Fruit fly (Drosophila melanogaster) whole organism, prepupa: ENCODE measurements around the gene CG11168.
A peak's percentile ranks its signal among the peaks of the same experiment; 100 is the strongest.

Experiments
- Blimp-1 ChIP-seq: fragments of 200-800 bp; sonication (Bioruptor generic); optimal IDR thresholded peaks from 3 replicates; lab custom pipeline; 2017; ENCODE audit warnings: missing biosample characterization, missing genetic modification characterization, mild to moderate bottlenecking, moderate library complexity, missing genetic modification reagents
- CG10631 ChIP-seq: fragments of 200-800 bp; sonication (Bioruptor generic); optimal IDR thresholded peaks from 2 replicates; lab custom pipeline; 2016; ENCODE audit warnings: missing biosample characterization, missing genetic modification characterization
- CG10669 ChIP-seq: fragments of 200-800 bp; sonication (Bioruptor generic); optimal IDR thresholded peaks from 3 replicates; lab custom pipeline; 2018; ENCODE audit warnings: missing biosample characterization, mild to moderate bottlenecking, missing genetic modification characterization, moderate library complexity
- CG11294 ChIP-seq: fragments of 200-800 bp; sonication (Bioruptor generic); IDR thresholded peaks from 2 replicates; pipeline ENCODE4 v1.3.6; 2022; ENCODE audit warnings: missing biosample characterization, missing genetic modification characterization
- CG11762 ChIP-seq: fragments of 200-800 bp; sonication (Bioruptor generic); optimal IDR thresholded peaks from 3 replicates; lab custom pipeline; 2016; ENCODE audit warnings: missing biosample characterization, missing genetic modification characterization; ENCODE audit not compliant: insufficient read depth
- CG11902 ChIP-seq: fragments of 200-800 bp; sonication (Bioruptor generic); optimal IDR thresholded peaks from 3 replicates; lab custom pipeline; 2016; ENCODE audit warnings: missing biosample characterization, missing genetic modification characterization
- CG15336 ChIP-seq: fragments of 200-800 bp; sonication (Bioruptor generic); IDR thresholded peaks from 2 replicates; pipeline ENCODE4 v1.3.6; 2022; ENCODE audit warnings: missing biosample characterization, missing genetic modification characterization
- CG16779 ChIP-seq: fragments of 200-800 bp; sonication (Bioruptor generic); optimal IDR thresholded peaks from 3 replicates; lab custom pipeline; 2017; ENCODE audit warnings: missing biosample characterization, mild to moderate bottlenecking, missing genetic modification characterization
- CG3032 ChIP-seq: fragments of 200-800 bp; optimal IDR thresholded peaks from 2 replicates; lab custom pipeline; 2019; ENCODE audit warnings: missing biosample characterization, mild to moderate bottlenecking, missing genetic modification characterization, moderate library complexity
- CG31627 ChIP-seq: fragments of 200-800 bp; sonication (Bioruptor generic); optimal IDR thresholded peaks from 3 replicates; lab custom pipeline; 2016; ENCODE audit warnings: missing biosample characterization, missing genetic modification characterization
- CG32006 ChIP-seq: fragments of 200-800 bp; sonication (Bioruptor generic); optimal IDR thresholded peaks from 3 replicates; lab custom pipeline; 2017; ENCODE audit warnings: missing biosample characterization, mild to moderate bottlenecking, missing genetic modification characterization
- CG34406 ChIP-seq: fragments of 200-800 bp; sonication (Bioruptor generic); optimal IDR thresholded peaks from 3 replicates; lab custom pipeline; 2016; ENCODE audit warnings: missing biosample characterization, missing genetic modification characterization
- CG4318 ChIP-seq: fragments of 200-800 bp; sonication (Bioruptor generic); optimal IDR thresholded peaks from 3 replicates; lab custom pipeline; 2017; ENCODE audit warnings: missing biosample characterization, mild to moderate bottlenecking, missing genetic modification characterization
- CG6163 ChIP-seq: fragments of 200-800 bp; sonication (Bioruptor generic); IDR thresholded peaks from 3 replicates; pipeline ENCODE4 v1.3.6; 2022; ENCODE audit warnings: missing biosample characterization, missing genetic modification characterization
- CG6276 ChIP-seq: fragments of 200-800 bp; sonication (Bioruptor generic); optimal IDR thresholded peaks from 2 replicates; lab custom pipeline; 2017; ENCODE audit warnings: missing biosample characterization, mild to moderate bottlenecking, missing genetic modification characterization
- CG6792 ChIP-seq: fragments of 200-800 bp; sonication (Bioruptor generic); optimal IDR thresholded peaks from 3 replicates; lab custom pipeline; 2016; ENCODE audit warnings: missing biosample characterization, missing genetic modification characterization
- CG6808 ChIP-seq: fragments of 200-800 bp; sonication (Bioruptor generic); optimal IDR thresholded peaks from 3 replicates; lab custom pipeline; 2017; ENCODE audit warnings: missing biosample characterization, missing genetic modification characterization, mild to moderate bottlenecking, moderate library complexity, missing genetic modification reagents
- CG6854 ChIP-seq: fragments of 200-800 bp; sonication (Bioruptor generic); optimal IDR thresholded peaks from 2 replicates; lab custom pipeline; 2017; ENCODE audit warnings: missing biosample characterization, mild to moderate bottlenecking, missing genetic modification characterization
- CG7368 ChIP-seq: fragments of 200-800 bp; sonication (Bioruptor generic); optimal IDR thresholded peaks from 3 replicates; lab custom pipeline; 2016; ENCODE audit warnings: missing biosample characterization, missing genetic modification characterization
- CG8319 ChIP-seq: fragments of 200-800 bp; sonication (Bioruptor generic); optimal IDR thresholded peaks from 3 replicates; lab custom pipeline; 2016; ENCODE audit warnings: missing biosample characterization, missing genetic modification characterization
- Eip75B ChIP-seq: fragments of 200-800 bp; sonication (Bioruptor generic); optimal IDR thresholded peaks from 3 replicates; lab custom pipeline; 2016; ENCODE audit warnings: missing biosample characterization, missing genetic modification characterization
- Eip78C ChIP-seq: fragments of 200-800 bp; sonication (Bioruptor generic); peaks from one replicate; lab custom pipeline; 2016; ENCODE audit warnings: missing biosample characterization, missing genetic modification characterization
- Eip93F ChIP-seq: fragments of 200-800 bp; sonication (Bioruptor generic); optimal IDR thresholded peaks from 2 replicates; lab custom pipeline; 2016; ENCODE audit warnings: missing biosample characterization, mild to moderate bottlenecking, missing genetic modification characterization
- Ets96B ChIP-seq: fragments of 200-800 bp; optimal IDR thresholded peaks from 2 replicates; lab custom pipeline; 2019; ENCODE audit warnings: missing biosample characterization, mild to moderate bottlenecking, missing genetic modification characterization, moderate library complexity
- Hr38 ChIP-seq: sonication (Bioruptor generic); optimal IDR thresholded peaks from 2 replicates; lab custom pipeline; 2016; ENCODE audit warnings: missing biosample characterization, missing genetic modification characterization
- Hr39 ChIP-seq: fragments of 200-800 bp; sonication (Bioruptor generic); optimal IDR thresholded peaks from 2 replicates; lab custom pipeline; 2016; ENCODE audit warnings: missing biosample characterization, missing genetic modification characterization
- Lpt ChIP-seq: fragments of 200-800 bp; sonication (Bioruptor generic); optimal IDR thresholded peaks from 3 replicates; lab custom pipeline; 2016; ENCODE audit warnings: missing biosample characterization, missing genetic modification characterization
- Met ChIP-seq: fragments of 200-800 bp; sonication (Bioruptor generic); optimal IDR thresholded peaks from 3 replicates; lab custom pipeline; 2016; ENCODE audit warnings: missing biosample characterization, missing genetic modification characterization
- Smox ChIP-seq: fragments of 200-800 bp; sonication (Bioruptor generic); optimal IDR thresholded peaks from 3 replicates; lab custom pipeline; 2016; ENCODE audit warnings: missing biosample characterization, missing genetic modification characterization
- Sox102F ChIP-seq: fragments of 200-800 bp; sonication (Bioruptor generic); optimal IDR thresholded peaks from 2 replicates; lab custom pipeline; 2016; ENCODE audit warnings: missing biosample characterization, mild to moderate bottlenecking, missing genetic modification characterization
- Sox14 ChIP-seq: fragments of 200-800 bp; sonication (Bioruptor generic); optimal IDR thresholded peaks from 3 replicates; lab custom pipeline; 2016; ENCODE audit warnings: missing biosample characterization, missing genetic modification characterization
- achi ChIP-seq: fragments of 200-800 bp; sonication (Bioruptor generic); optimal IDR thresholded peaks from 3 replicates; lab custom pipeline; 2016; ENCODE audit warnings: missing biosample characterization, missing genetic modification characterization
- acj6 ChIP-seq: fragments of 200-800 bp; sonication (Bioruptor generic); optimal IDR thresholded peaks from 3 replicates; lab custom pipeline; 2016; ENCODE audit warnings: missing biosample characterization, missing genetic modification characterization
- cyc ChIP-seq: fragments of 200-800 bp; sonication (Bioruptor generic); optimal IDR thresholded peaks from 3 replicates; lab custom pipeline; 2016; ENCODE audit warnings: missing biosample characterization, missing genetic modification characterization
- eg ChIP-seq: fragments of 200-800 bp; sonication (Bioruptor generic); IDR thresholded peaks from 3 replicates; pipeline ENCODE4 v1.3.6; 2022; ENCODE audit warnings: missing biosample characterization, missing genetic modification characterization
- fd59A ChIP-seq: fragments of 200-800 bp; sonication (Bioruptor generic); optimal IDR thresholded peaks from 2 replicates; lab custom pipeline; 2017; ENCODE audit warnings: missing biosample characterization, mild to moderate bottlenecking, missing genetic modification characterization, missing genetic modification reagents
- net ChIP-seq: fragments of 200-800 bp; sonication (Bioruptor generic); optimal IDR thresholded peaks from 3 replicates; lab custom pipeline; 2016; ENCODE audit warnings: missing biosample characterization, missing genetic modification characterization
- pdm3 ChIP-seq: fragments of 200-800 bp; sonication (Bioruptor generic); optimal IDR thresholded peaks from 3 replicates; lab custom pipeline; 2016; ENCODE audit warnings: missing biosample characterization, missing genetic modification characterization
- salr ChIP-seq, 2 experiments: fragments of 200-800 bp; sonication (Bioruptor generic); optimal IDR thresholded peaks; 3 replicates each; lab custom pipeline; 2016 to 2018; ENCODE audit warnings: missing biosample characterization in 2 of 2, missing genetic modification characterization in 2 of 2, mild to moderate bottlenecking in 1 of 2
- spab ChIP-seq: fragments of 200-800 bp; sonication (Bioruptor generic); optimal IDR thresholded peaks from 2 replicates; lab custom pipeline; 2017; ENCODE audit warnings: missing biosample characterization, mild to moderate bottlenecking, missing genetic modification characterization, missing genetic modification reagents
- ss ChIP-seq, 2 experiments: fragments of 200-800 bp; sonication (Bioruptor generic); optimal IDR thresholded peaks; 2 replicates in 1 of 2; 3 replicates in 1 of 2; lab custom pipeline; 2017 to 2018; ENCODE audit warnings: mild to moderate bottlenecking in 2 of 2, missing biosample characterization in 2 of 2, missing genetic modification characterization in 2 of 2, moderate library complexity in 1 of 2
- svp ChIP-seq: fragments of 200-800 bp; sonication (Bioruptor generic); peaks from one replicate; lab custom pipeline; 2016; ENCODE audit warnings: missing biosample characterization, missing genetic modification characterization
- topi ChIP-seq: fragments of 200-800 bp; sonication (Bioruptor generic); optimal IDR thresholded peaks from 3 replicates; lab custom pipeline; 2016; ENCODE audit warnings: missing biosample characterization, missing genetic modification characterization
- vri ChIP-seq: fragments of 200-800 bp; sonication (Bioruptor generic); optimal IDR thresholded peaks from 3 replicates; lab custom pipeline; 2016; ENCODE audit warnings: missing biosample characterization, mild to moderate bottlenecking, missing genetic modification characterization

The CG11168 gene

dm6 chr3R:24894419-24895206 lies 23.3 kb upstream of the CG11168 start, which contains the start of the genes CG31121 and CG11069 (continued):
- TF ChIP-seq CG6808 (GFP tag; lab: Kevin White, UChicago) (no peak), Hr39 (GFP tag; lab: Kevin White, UChicago) (no peak)

- no peak for TF ChIP-seq CG3032 (tag; lab: Kevin White, UChicago)
- no peak for TF ChIP-seq CG15336
- TF ChIP-seq achi: no peak
- no peak for TF ChIP-seq CG11762 (GFP tag; lab: Kevin White, UChicago)
- TF ChIP-seq CG34406 (GFP tag; lab: Kevin White, UChicago): no peak
- no peak for TF ChIP-seq CG11294
- no peak for TF ChIP-seq Sox102F (GFP tag; lab: Kevin White, UChicago)
- TF ChIP-seq CG10669 (GFP tag; lab: Kevin White, UChicago): no peak
- no peak for TF ChIP-seq CG8319 (GFP tag; lab: Kevin White, UChicago)
- TF ChIP-seq Hr38 (GFP tag; lab: Kevin White, UChicago): no peak
- TF ChIP-seq svp (GFP tag; lab: Kevin White, UChicago): no peak
- no peak for TF ChIP-seq spab
- no peak for TF ChIP-seq CG7368
- no peak for TF ChIP-seq net (GFP tag; lab: Kevin White, UChicago)
- TF ChIP-seq salr (GFP tag; optimal IDR thresholded peaks at IDR 0.05; lab: Kevin White, UChicago): no peak
- no peak for TF ChIP-seq fd59A (GFP tag; lab: Kevin White, UChicago)
- TF ChIP-seq CG6854 (GFP tag; lab: Kevin White, UChicago): no peak
- no peak for TF ChIP-seq Blimp-1 (GFP tag; lab: Kevin White, UChicago)
- no peak for TF ChIP-seq ss (GFP tag; optimal IDR thresholded peaks at IDR 0.05; lab: Kevin White, UChicago)
- no peak for TF ChIP-seq Sox14 (GFP tag; lab: Kevin White, UChicago)
- TF ChIP-seq, all 60 proteins: peak for 0
These were observed 17.1 kb upstream of the CG11168 start, which contains the start of gene CG10845 for dm6 chr3R:24900816-24901215. TSS of gene CG10845 (plus strand) at chr3R:24901116.

- TF ChIP-seq CG6276 (GFP tag; lab: Kevin White, UChicago) (peak; percentile 75), CG31627 (no peak), spab (no peak), CG6163 (GFP tag; lab: Robert Waterston, UW) (0 out of 3 replicates have a peak, but pooled peaks have one; percentile 6), CG4318 (peak; percentile 64), Lpt (GFP tag; lab: Kevin White, UChicago) (peak; percentile 36), cyc (GFP tag; lab: Kevin White, UChicago) (peak; percentile 1), Eip78C (GFP tag; lab: Kevin White, UChicago) (peak; percentile 88), eg (GFP tag; lab: Robert Waterston, UW) (peak; percentile 31; the same call in 1 of the 3 replicates), pdm3 (GFP tag; lab: Kevin White, UChicago) (peak; percentile 23), topi (GFP tag; lab: Kevin White, UChicago) (peak; percentile 12), CG15336 (peak; percentile 82), Ets96B (tag; lab: Kevin White, UChicago) (no peak), CG6808 (GFP tag; lab: Kevin White, UChicago) (peak; percentile 41), CG32006 (GFP tag; lab: Kevin White, UChicago) (peak; percentile 85), CG6854 (GFP tag; lab: Kevin White, UChicago) (no peak), ss (GFP tag; optimal IDR thresholded peaks at IDR 0.05; lab: Kevin White, UChicago) (peak; percentile 35 to 56), acj6 (GFP tag; lab: Kevin White, UChicago) (peak; percentile 58), Met (GFP tag; lab: Kevin White, UChicago) (peak; percentile 18), svp (GFP tag; lab: Kevin White, UChicago) (peak; percentile 70), fd59A (GFP tag; lab: Kevin White, UChicago) (no peak), net (GFP tag; lab: Kevin White, UChicago) (peak; percentile 64), vri (GFP tag; lab: Kevin White, UChicago) (no peak), Sox14 (GFP tag; lab: Kevin White, UChicago) (no peak), CG16779 (tag; lab: Kevin White, UChicago) (peak; percentile 17), CG6792 (peak; percentile 34), CG11902 (GFP tag; lab: Kevin White, UChicago) (no peak), CG7368 (peak; percentile 11), Smox (peak; percentile 4), CG10631 (GFP tag; lab: Kevin White, UChicago) (peak; percentile 40), Eip75B (GFP tag; lab: Kevin White, UChicago) (no peak), achi (peak; percentile 74), Eip93F (no peak)
These were observed 11.8 kb upstream of the CG11168 start, which contains the start of gene CG13643 for dm6 chr3R:24905959-24906634. TSS of gene CG13643 (minus strand) at chr3R:24906004.
